Worm (Caenorhabditis elegans): ENCODE measurements around the gene C05C12.1.

ce11 chrIV:11276026-11276425 is 22.2 kb downstream of the C05C12.1 start:
- TF ChIP-seq Y67H2A.10 (GFP tag; conservative IDR thresholded peaks at IDR 0.05) (no peak), hmg-20 (GFP tag; IDR thresholded peaks at IDR 0.05) (no peak), nfya-1 (tag; optimal IDR thresholded peaks at IDR 0.05; ENCODE audit: borderline replicate concordance, insufficient read depth) (no peak), madf-3 (GFP tag; IDR thresholded peaks at IDR 0.05) (no peak), ztf-28 (GFP tag; IDR thresholded peaks at IDR 0.05) (no peak), sea-2 (GFP tag; IDR thresholded peaks at IDR 0.05) (no peak), attf-6 (GFP tag; IDR thresholded peaks at IDR 0.05) (no peak), die-1 (tag; optimal IDR thresholded peaks at IDR 0.05) (no peak), zfh-2 (GFP tag; conservative IDR thresholded peaks at IDR 0.05) (no peak), lag-1 (GFP tag; IDR thresholded peaks at IDR 0.05) (no peak), athp-1 (tag; optimal IDR thresholded peaks at IDR 0.05) (no peak), madf-6 (GFP tag; IDR thresholded peaks at IDR 0.05) (no peak), pha-4 (tag; optimal IDR thresholded peaks at IDR 0.05) (no peak)

All from whole organism, young adult.